Worm (Caenorhabditis elegans): ENCODE measurements around the gene scav-2.
A peak's percentile ranks its signal among the peaks of the same experiment; 100 is the strongest.

scav-2 gene

DNA sequence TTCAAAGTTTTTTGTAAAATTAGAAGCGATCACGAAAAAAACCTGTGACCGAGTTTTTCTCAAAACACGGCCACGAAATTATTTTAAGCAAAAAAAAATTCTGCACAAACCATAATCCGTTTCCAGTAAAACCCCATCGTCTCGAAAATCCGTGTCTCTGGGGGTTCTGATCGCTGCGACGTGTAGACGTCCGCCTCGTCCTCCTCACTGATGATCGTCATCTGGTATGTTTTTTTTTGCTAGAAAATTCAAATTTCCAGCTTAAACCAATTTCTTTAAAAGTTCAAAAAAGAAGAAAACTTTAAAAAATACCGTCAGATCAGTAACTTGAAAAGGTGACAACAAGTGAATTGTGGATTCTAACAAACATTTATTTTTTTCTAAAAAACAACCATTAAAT lies 8.6 kb downstream of the scav-2 start, which contains the start of gene Y76A2B.4:
Gene Y76A2B.4 (minus strand): TSS at position 241 of the 400 bp plus-strand sequence.
- TF ChIP-seq unc-3 (GFP tag; conservative IDR thresholded peaks at IDR 0.05): no peak
- no peak for TF ChIP-seq unc-3 (tag; optimal IDR thresholded peaks at IDR 0.05)
- TF ChIP-seq ref-2 (tag; optimal IDR thresholded peaks at IDR 0.05): no peak
- TF ChIP-seq pat-9 (tag; optimal IDR thresholded peaks at IDR 0.05): no peak
- no peak for TF ChIP-seq lim-6 (tag; optimal IDR thresholded peaks at IDR 0.05)
- no peak for TF ChIP-seq F13H6.1 (tag; optimal IDR thresholded peaks at IDR 0.05)
- no peak for TF ChIP-seq ceh-14 (tag; optimal IDR thresholded peaks at IDR 0.05)
- no peak for TF ChIP-seq nhr-11 (tag; optimal IDR thresholded peaks at IDR 0.05)
- no peak for TF ChIP-seq pag-3 (tag; optimal IDR thresholded peaks at IDR 0.05; ENCODE audit: borderline replicate concordance)

DNA sequence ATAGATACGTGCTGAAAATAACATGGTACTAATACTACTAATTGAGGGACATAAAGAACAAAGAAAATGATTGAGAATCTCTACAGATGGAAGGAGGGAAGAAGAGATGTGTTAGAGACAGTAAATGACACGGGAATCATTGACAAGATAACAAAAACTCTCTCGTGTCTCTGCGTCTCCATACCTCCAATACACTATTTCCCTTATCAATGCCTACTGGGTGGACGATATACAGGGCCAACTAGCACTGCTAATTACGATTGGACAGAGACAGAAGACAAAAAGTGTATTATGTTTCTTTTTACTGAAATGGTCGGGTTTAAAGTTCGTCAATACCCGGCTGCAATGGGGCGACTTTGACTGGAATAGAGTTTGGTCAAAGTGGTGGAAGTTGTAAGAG lies 10.5 kb downstream of the scav-2 start:
- no peak for TF ChIP-seq ceh-34 (tag; optimal IDR thresholded peaks at IDR 0.05)
- peak; percentile 73 for TF ChIP-seq elt-2 (tag; optimal IDR thresholded peaks at IDR 0.05)

DNA sequence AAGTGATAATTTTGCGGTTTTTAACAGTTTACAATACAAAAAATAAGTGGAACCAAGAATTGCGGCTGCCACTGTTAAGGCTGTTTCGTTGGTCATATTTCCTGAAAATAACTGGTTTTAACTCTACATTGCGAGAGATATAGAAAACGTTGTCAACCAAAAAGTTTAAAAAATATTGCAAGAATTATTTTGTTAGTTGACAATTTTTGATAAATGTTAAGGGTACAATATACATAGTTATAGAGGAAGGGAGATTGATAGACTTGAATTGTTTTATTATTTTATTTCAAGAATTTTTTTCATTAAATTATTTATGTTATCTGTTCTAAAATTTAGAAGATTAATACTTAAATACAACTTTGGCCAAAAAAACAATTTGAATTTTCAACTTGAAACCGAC lies 11.7 kb downstream of the scav-2 start, which contains the start of gene acs-5:
Gene acs-5 (minus strand): TSS at position 101 of the 400 bp plus-strand sequence.
- no peak for TF ChIP-seq gmeb-2 (tag; optimal IDR thresholded peaks at IDR 0.05)
- no peak for TF ChIP-seq nfya-1 (tag; optimal IDR thresholded peaks at IDR 0.05)
- no peak for TF ChIP-seq unc-3 (GFP tag; conservative IDR thresholded peaks at IDR 0.05)
- no peak for TF ChIP-seq unc-3 (tag; optimal IDR thresholded peaks at IDR 0.05)
- TF ChIP-seq ceh-14 (tag; optimal IDR thresholded peaks at IDR 0.05): no peak
- TF ChIP-seq ceh-30 (tag; optimal IDR thresholded peaks at IDR 0.05): no peak
- TF ChIP-seq hlh-8 (tag; optimal IDR thresholded peaks at IDR 0.05): no peak
- no peak for TF ChIP-seq elt-2 (tag; optimal IDR thresholded peaks at IDR 0.05)
- TF ChIP-seq pros-1 (tag; optimal IDR thresholded peaks at IDR 0.05): no peak
- TF ChIP-seq ref-2 (tag; optimal IDR thresholded peaks at IDR 0.05): no peak
- no peak for TF ChIP-seq unc-86 (tag; optimal IDR thresholded peaks at IDR 0.05)
- no peak for TF ChIP-seq unc-42 (tag; optimal IDR thresholded peaks at IDR 0.05)
- TF ChIP-seq dve-1 (tag; optimal IDR thresholded peaks at IDR 0.05): no peak
- no peak for TF ChIP-seq F13H6.1 (tag; optimal IDR thresholded peaks at IDR 0.05)
- no peak for TF ChIP-seq ceh-48 (tag; optimal IDR thresholded peaks at IDR 0.05)
- no peak for TF ChIP-seq ceh-18 (tag; optimal IDR thresholded peaks at IDR 0.05)
- no peak for TF ChIP-seq fkh-6 (tag; optimal IDR thresholded peaks at IDR 0.05)
- no peak for TF ChIP-seq ceh-45 (GFP tag; IDR thresholded peaks at IDR 0.05)
- TF ChIP-seq ttx-3 (tag; optimal IDR thresholded peaks at IDR 0.05): no peak

DNA sequence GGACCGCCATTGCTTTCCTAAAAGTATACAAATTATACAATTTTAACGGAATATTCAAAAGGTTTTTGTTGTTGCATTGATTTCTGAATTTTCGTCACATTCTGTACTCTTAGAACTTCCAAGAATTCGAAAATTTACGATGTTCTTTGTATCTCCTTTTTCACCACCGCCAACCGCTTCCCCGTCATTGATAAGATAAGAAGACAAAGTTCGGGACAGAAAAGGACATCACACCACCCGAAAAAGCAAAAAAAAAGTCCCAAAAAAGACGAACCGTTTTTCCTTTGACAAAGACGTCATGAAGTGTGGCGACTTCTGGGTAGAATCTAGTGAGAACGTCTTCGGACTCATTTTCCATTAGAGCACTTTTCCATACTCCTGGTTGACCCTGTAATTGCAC lies 12.7 kb downstream of the scav-2 start:
- TF ChIP-seq pqm-1 (tag; optimal IDR thresholded peaks at IDR 0.05) (no peak), ceh-30 (tag; optimal IDR thresholded peaks at IDR 0.05) (no peak), elt-2 (tag; optimal IDR thresholded peaks at IDR 0.05) (peak; percentile 46), syd-9 (tag; optimal IDR thresholded peaks at IDR 0.05) (no peak), hlh-30 (tag; optimal IDR thresholded peaks at IDR 0.05; ENCODE audit: insufficient read depth) (peak; percentile 32)

DNA sequence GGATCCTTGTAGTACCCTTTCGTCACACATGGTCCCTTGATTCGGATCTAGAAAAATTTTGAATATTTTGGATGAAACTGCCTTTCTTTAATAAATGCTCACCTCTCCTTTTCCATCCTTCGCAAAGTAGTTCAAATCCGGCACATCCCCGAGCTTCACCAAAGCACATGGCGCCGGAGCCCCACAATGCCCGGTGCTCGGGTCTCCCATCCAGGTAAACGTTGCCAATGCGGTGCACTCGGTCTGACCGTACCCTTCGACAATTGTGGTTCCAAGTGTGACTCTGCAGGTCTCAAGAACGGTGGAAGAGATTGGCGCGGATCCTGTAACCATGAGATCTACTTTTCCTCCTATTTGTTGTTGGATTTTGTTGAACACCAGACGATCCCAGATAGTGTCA lies 14.3 kb downstream of the scav-2 start:
- TF ChIP-seq pag-3 (tag; optimal IDR thresholded peaks at IDR 0.05; ENCODE audit: borderline replicate concordance): no peak
- TF ChIP-seq ceh-22 (tag; optimal IDR thresholded peaks at IDR 0.05): no peak
- no peak for TF ChIP-seq hlh-30 (tag; optimal IDR thresholded peaks at IDR 0.05; ENCODE audit: insufficient read depth)
- TF ChIP-seq ceh-48 (tag; optimal IDR thresholded peaks at IDR 0.05): no peak
- no peak for TF ChIP-seq sdc-2 (tag; optimal IDR thresholded peaks at IDR 0.05)

DNA sequence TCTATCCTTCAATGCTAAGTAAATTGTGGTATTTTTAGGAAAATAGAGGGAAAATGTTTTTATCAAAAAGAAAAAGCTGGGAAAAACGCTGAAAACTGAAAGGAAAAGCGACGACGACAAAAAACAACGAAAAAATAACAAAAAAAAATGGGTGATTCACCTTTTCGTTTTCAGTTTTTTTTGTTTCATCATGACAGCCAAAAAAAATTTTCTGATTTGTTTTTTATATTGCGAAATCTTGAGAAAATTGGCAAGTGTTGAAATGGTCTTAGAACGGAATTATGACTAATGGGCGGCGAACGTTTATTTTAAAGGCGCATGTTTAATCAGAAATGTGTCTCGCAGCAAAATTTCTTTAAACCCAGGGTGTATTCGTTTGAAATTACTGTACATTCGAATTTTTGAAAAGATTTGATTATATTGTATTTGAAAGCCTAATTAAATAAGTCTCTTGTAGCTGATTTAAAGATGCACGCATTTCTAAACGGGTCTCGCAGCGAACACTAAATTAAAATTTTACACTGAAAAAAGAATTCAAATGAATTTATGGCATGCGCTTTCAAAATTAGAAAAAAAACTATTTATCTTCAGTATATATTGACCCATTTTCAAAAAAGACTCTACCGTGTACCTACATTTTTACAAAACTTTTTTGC lies 19.3 kb downstream of the scav-2 start:
- TF ChIP-seq ceh-18 (tag; optimal IDR thresholded peaks at IDR 0.05): no peak
- no peak for TF ChIP-seq ceh-14 (tag; optimal IDR thresholded peaks at IDR 0.05)
- TF ChIP-seq T23F11.4 (GFP tag; optimal IDR thresholded peaks at IDR 0.05): no peak
- no peak for TF ChIP-seq pag-3 (tag; optimal IDR thresholded peaks at IDR 0.05; ENCODE audit: borderline replicate concordance)
- TF ChIP-seq F13H6.1 (tag; optimal IDR thresholded peaks at IDR 0.05): no peak
- TF ChIP-seq dve-1 (tag; optimal IDR thresholded peaks at IDR 0.05): no peak
- no peak for TF ChIP-seq nhr-11 (tag; optimal IDR thresholded peaks at IDR 0.05)
- no peak for TF ChIP-seq ama-1 (optimal IDR thresholded peaks at IDR 0.05)
- no peak for TF ChIP-seq C38D4.7 (GFP tag; optimal IDR thresholded peaks at IDR 0.05)
- no peak for TF ChIP-seq ceh-22 (tag; optimal IDR thresholded peaks at IDR 0.05)
- TF ChIP-seq tbx-2 (tag; optimal IDR thresholded peaks at IDR 0.05): no peak
- TF ChIP-seq che-1 (tag; optimal IDR thresholded peaks at IDR 0.05): no peak
- TF ChIP-seq zip-5 (tag; optimal IDR thresholded peaks at IDR 0.05): no peak
- no peak for TF ChIP-seq hlh-15 (tag; optimal IDR thresholded peaks at IDR 0.05)
- TF ChIP-seq unc-55 (GFP tag; optimal IDR thresholded peaks at IDR 0.05): no peak
- TF ChIP-seq sox-2 (GFP tag; IDR thresholded peaks at IDR 0.05): no peak
- no peak for TF ChIP-seq K09A11.1 (tag; optimal IDR thresholded peaks at IDR 0.05; ENCODE audit: insufficient read depth)
- no peak for TF ChIP-seq K02D7.2 (tag; optimal IDR thresholded peaks at IDR 0.05)
- TF ChIP-seq nhr-232 (tag; optimal IDR thresholded peaks at IDR 0.05): no peak
- no peak for TF ChIP-seq pat-9 (tag; optimal IDR thresholded peaks at IDR 0.05)

Data from whole organism, late embryonic.